Worm (Caenorhabditis elegans) whole organism, young adult: ENCODE measurements around the gene C06B3.7.

Source experiments
- B0035.1 ChIP-seq: sonication (generic microtip); optimal IDR thresholded peaks from 2 replicates; lab custom pipeline; 2016; ENCODE audit warnings: missing genetic modification characterization, mild to moderate bottlenecking, missing compliant biosample characterization, missing genotype, missing genetic modification reagents
- B0261.1 ChIP-seq: sonication (generic microtip); optimal IDR thresholded peaks from 2 replicates; lab custom pipeline; 2016; ENCODE audit warnings: mild to moderate bottlenecking, missing genetic modification characterization, moderate library complexity, missing compliant biosample characterization
- B0336.3 ChIP-seq: fragments of 200-800 bp; sonication (Bioruptor generic); IDR thresholded peaks from 2 replicates; pipeline ENCODE4 v1.3.6; 2022; ENCODE audit warnings: missing genetic modification characterization, missing compliant biosample characterization
- C06A6.2 ChIP-seq: fragments of 200-800 bp; sonication (Bioruptor generic); conservative IDR thresholded peaks from 2 replicates; pipeline ENCODE4 v1.3.6; 2022; ENCODE audit warnings: missing genetic modification characterization, missing compliant biosample characterization
- F10E7.11 ChIP-seq: sonication (generic microtip); optimal IDR thresholded peaks from 2 replicates; lab custom pipeline; 2017; ENCODE audit warnings: mild to moderate bottlenecking, missing genetic modification characterization, moderate library complexity, missing compliant biosample characterization
- F57C9.4 ChIP-seq: sonication (generic microtip); optimal IDR thresholded peaks from 2 replicates; lab custom pipeline; 2017; ENCODE audit warnings: mild to moderate bottlenecking, missing genetic modification characterization, missing compliant biosample characterization
- T07F8.4 ChIP-seq: sonication (generic microtip); optimal IDR thresholded peaks from 2 replicates; lab custom pipeline; 2016; ENCODE audit warnings: mild to moderate bottlenecking, missing genetic modification characterization, moderate library complexity, missing compliant biosample characterization
- akir-1 ChIP-seq: fragments of 200-800 bp; sonication (Bioruptor generic); optimal IDR thresholded peaks from 2 replicates; lab custom pipeline; 2018; ENCODE audit warnings: mild to moderate bottlenecking, missing genetic modification characterization, moderate library complexity, missing compliant biosample characterization
- ama-1 ChIP-seq, 3 experiments: fragments of 150-350 bp in 1 of 3; sonication (generic microtip) in 2 of 3; optimal IDR thresholded peaks; 2 replicates each; lab custom pipeline; 2014 to 2018; ENCODE audit warnings: missing biosample characterization in 2 of 3, missing genetic modification characterization in 2 of 3, missing genetic modification reagents in 2 of 3
- aptf-2 ChIP-seq: fragments of 200-800 bp; sonication (Bioruptor generic); conservative IDR thresholded peaks from 2 replicates; pipeline ENCODE4 v1.3.6; 2022; ENCODE audit warnings: missing genetic modification reagents, missing genetic modification characterization, missing compliant biosample characterization
- aptf-3 ChIP-seq: fragments of 200-800 bp; sonication (Bioruptor generic); IDR thresholded peaks from 2 replicates; pipeline ENCODE4 v1.3.6; 2022; ENCODE audit warnings: missing genetic modification characterization, missing compliant biosample characterization
- attf-5 ChIP-seq: fragments of 200-800 bp; sonication (Bioruptor generic); optimal IDR thresholded peaks from 2 replicates; lab custom pipeline; 2018; ENCODE audit warnings: mild to moderate bottlenecking, missing genetic modification characterization, missing compliant biosample characterization
- ccch-3 ChIP-seq: fragments of 200-800 bp; sonication (Bioruptor generic); optimal IDR thresholded peaks from 2 replicates; lab custom pipeline; 2018; ENCODE audit warnings: mild to moderate bottlenecking, missing genetic modification characterization, missing compliant biosample characterization
- die-1 ChIP-seq: sonication (generic microtip); optimal IDR thresholded peaks from 2 replicates; lab custom pipeline; 2016; ENCODE audit warnings: missing genotype, mild to moderate bottlenecking, missing genetic modification characterization, missing compliant biosample characterization
- egl-44 ChIP-seq: fragments of 200-800 bp; sonication (Bioruptor generic); IDR thresholded peaks from 2 replicates; pipeline ENCODE4 v1.3.6; 2022; ENCODE audit warnings: missing genetic modification reagents, missing genetic modification characterization, missing compliant biosample characterization
- fkh-3 ChIP-seq: sonication (generic microtip); optimal IDR thresholded peaks from 2 replicates; lab custom pipeline; 2016; ENCODE audit warnings: mild to moderate bottlenecking, missing genetic modification characterization, missing compliant biosample characterization
- gei-17 ChIP-seq: fragments of 200-800 bp; sonication (Bioruptor generic); optimal IDR thresholded peaks from 2 replicates; lab custom pipeline; 2018; ENCODE audit warnings: mild to moderate bottlenecking, missing genetic modification characterization, missing compliant biosample characterization
- hrde-1 ChIP-seq: sonication (generic microtip); optimal IDR thresholded peaks from 2 replicates; lab custom pipeline; 2016; ENCODE audit warnings: missing genetic modification characterization, mild to moderate bottlenecking, missing compliant biosample characterization, moderate library complexity, missing genotype, missing genetic modification reagents, borderline replicate concordance
- let-526 ChIP-seq: fragments of 200-800 bp; sonication (Bioruptor generic); IDR thresholded peaks from 2 replicates; pipeline ENCODE4 v1.3.6; 2022; ENCODE audit warnings: missing genetic modification reagents, missing genetic modification characterization, missing compliant biosample characterization
- lir-1 ChIP-seq: fragments of 200-800 bp; sonication (Bioruptor generic); conservative IDR thresholded peaks from 2 replicates; pipeline ENCODE4 v1.3.6; 2022; ENCODE audit warnings: missing genetic modification reagents, missing genetic modification characterization, missing compliant biosample characterization
- lsy-27 ChIP-seq: sonication (generic microtip); optimal IDR thresholded peaks from 2 replicates; lab custom pipeline; 2017; ENCODE audit warnings: missing genetic modification characterization, mild to moderate bottlenecking, missing compliant biosample characterization, antibody characterized with exemption, missing genotype, borderline replicate concordance; ENCODE audit not compliant: insufficient read depth
- madf-3 ChIP-seq: fragments of 200-800 bp; sonication (Bioruptor generic); IDR thresholded peaks from 2 replicates; pipeline ENCODE4 v1.3.6; 2022; ENCODE audit warnings: missing genetic modification reagents, missing genetic modification characterization, missing compliant biosample characterization
- nfyb-1 ChIP-seq: fragments of 200-800 bp; sonication (Bioruptor generic); IDR thresholded peaks from 2 replicates; pipeline ENCODE4 v1.3.6; 2022; ENCODE audit warnings: missing genetic modification reagents, missing genetic modification characterization, missing compliant biosample characterization
- nhr-120 ChIP-seq: fragments of 200-800 bp; sonication (Bioruptor generic); IDR thresholded peaks from 2 replicates; pipeline ENCODE4 v1.3.6; 2022; ENCODE audit warnings: missing genetic modification characterization, missing compliant biosample characterization
- pbrm-1 ChIP-seq: fragments of 200-800 bp; sonication (Bioruptor generic); IDR thresholded peaks from 2 replicates; pipeline ENCODE4 v1.3.6; 2022; ENCODE audit warnings: missing genetic modification reagents, missing genetic modification characterization, missing compliant biosample characterization
- pha-4 ChIP-seq: fragments of 150-350 bp; sonication (generic microtip); optimal IDR thresholded peaks from 2 replicates; lab custom pipeline; 2014; ENCODE audit warnings: missing biosample characterization, missing genetic modification reagents, missing genetic modification characterization
- rec-8 ChIP-seq, 2 experiments: sonication (generic microtip); optimal IDR thresholded peaks; 2 replicates each; lab custom pipeline; 2016; ENCODE audit warnings: mild to moderate bottlenecking in 2 of 2, missing genetic modification characterization in 2 of 2, missing genetic modification reagents in 2 of 2, missing genotype in 2 of 2, missing biosample characterization in 1 of 2, missing compliant biosample characterization in 1 of 2, moderate library complexity in 1 of 2
- sdz-38 ChIP-seq: sonication (generic microtip); optimal IDR thresholded peaks from 2 replicates; lab custom pipeline; 2016; ENCODE audit warnings: missing genotype, missing genetic modification characterization, missing compliant biosample characterization
- sea-2 ChIP-seq: fragments of 200-800 bp; sonication (Bioruptor generic); IDR thresholded peaks from 2 replicates; pipeline ENCODE4 v1.3.6; 2022; ENCODE audit warnings: missing genetic modification characterization, missing compliant biosample characterization
- somi-1 ChIP-seq: fragments of 200-800 bp; sonication (Bioruptor generic); optimal IDR thresholded peaks from 2 replicates; lab custom pipeline; 2018; ENCODE audit warnings: mild to moderate bottlenecking, missing genetic modification characterization, missing compliant biosample characterization
- tbp1 ChIP-seq: fragments of 200-800 bp; sonication (Bioruptor generic); optimal IDR thresholded peaks from 2 replicates; lab custom pipeline; 2018; ENCODE audit warnings: mild to moderate bottlenecking, missing genetic modification characterization, missing compliant biosample characterization
- ztf-25 ChIP-seq: fragments of 200-800 bp; sonication (Bioruptor generic); IDR thresholded peaks from 2 replicates; pipeline ENCODE4 v1.3.6; 2022; ENCODE audit warnings: missing genetic modification reagents, missing genetic modification characterization, missing compliant biosample characterization
- ztf-26 ChIP-seq: sonication (generic microtip); optimal IDR thresholded peaks from 2 replicates; lab custom pipeline; 2017; ENCODE audit warnings: missing genetic modification characterization, missing compliant biosample characterization
- ztf-6 ChIP-seq: fragments of 200-800 bp; sonication (Bioruptor generic); IDR thresholded peaks from 2 replicates; pipeline ENCODE4 v1.3.6; 2022; ENCODE audit warnings: missing genetic modification reagents, missing genetic modification characterization, missing compliant biosample characterization

C06B3.7 gene

ce11 chrV:13929503-13929902 is 20.0 kb downstream of the C06B3.7 start, which contains the start of gene srxa-13 (continued):
- TF ChIP-seq hrde-1 (tag; lab: Kevin White, UChicago) (no peak), madf-3 (GFP tag; lab: Robert Waterston, UW) (no peak), nhr-120 (GFP tag; lab: Robert Waterston, UW) (no peak)

ce11 chrV:13931225-13931624 is 21.7 kb downstream of the C06B3.7 start, which contains the start of gene C06B3.16:
Gene C06B3.16, plus strand, starts transcription at chrV:13931525.
- TF ChIP-seq ztf-6 (GFP tag; lab: Robert Waterston, UW) (no peak), sea-2 (GFP tag; lab: Robert Waterston, UW) (no peak), aptf-2 (GFP tag; lab: Robert Waterston, UW) (no peak), egl-44 (GFP tag; lab: Robert Waterston, UW) (no peak), nfyb-1 (GFP tag; lab: Robert Waterston, UW) (no peak), lsy-27 (no peak), madf-3 (GFP tag; lab: Robert Waterston, UW) (no peak), F10E7.11 (tag; lab: Kevin White, UChicago) (no peak), tbp1 (GFP tag; lab: Kevin White, UChicago) (no peak), B0035.1 (no peak), F57C9.4 (no peak), somi-1 (GFP tag; lab: Kevin White, UChicago) (no peak), pha-4 (tag; lab: Kevin White, UChicago) (no peak), akir-1 (GFP tag; lab: Kevin White, UChicago) (no peak), ama-1 (optimal IDR thresholded peaks at IDR 0.05; lab: Kevin White, UChicago) (no peak), ama-1 (GFP tag; optimal IDR thresholded peaks at IDR 0.05; lab: Kevin White, UChicago) (no peak)

ce11 chrV:13931952-13932351 is 22.5 kb downstream of the C06B3.7 start:
- no peak for TF ChIP-seq attf-5 (GFP tag; lab: Kevin White, UChicago)
- no peak for TF ChIP-seq lir-1 (GFP tag; lab: Robert Waterston, UW)
- no peak for TF ChIP-seq sdz-38 (tag; lab: Kevin White, UChicago)
- TF ChIP-seq pbrm-1 (GFP tag; lab: Robert Waterston, UW): no peak
- TF ChIP-seq rec-8 (tag; optimal IDR thresholded peaks at IDR 0.05; lab: Kevin White, UChicago): no peak
- no peak for TF ChIP-seq die-1

- TF ChIP-seq B0336.3 (GFP tag; lab: Robert Waterston, UW): no peak
- no peak for TF ChIP-seq T07F8.4 (tag; lab: Kevin White, UChicago)
- no peak for TF ChIP-seq B0261.1 (tag; lab: Kevin White, UChicago)
- TF ChIP-seq fkh-3 (tag; lab: Kevin White, UChicago): no peak
- no peak for TF ChIP-seq ztf-26 (tag; lab: Kevin White, UChicago)
- TF ChIP-seq sdz-38 (tag; lab: Kevin White, UChicago): no peak
- no peak for TF ChIP-seq let-526 (GFP tag; lab: Robert Waterston, UW)
- TF ChIP-seq ccch-3 (GFP tag; lab: Kevin White, UChicago): no peak
- TF ChIP-seq gei-17 (GFP tag; lab: Kevin White, UChicago): no peak
- TF ChIP-seq C06A6.2 (GFP tag; lab: Robert Waterston, UW): no peak
- TF ChIP-seq nfyb-1 (GFP tag; lab: Robert Waterston, UW): no peak
- no peak for TF ChIP-seq ztf-25
- no peak for TF ChIP-seq aptf-3 (GFP tag; lab: Robert Waterston, UW)
Measured at ce11 chrV:13934545-13934944, 25.1 kb downstream of the C06B3.7 start, which contains the start of gene R10D12.1. Gene R10D12.1, minus strand, starts transcription at chrV:13934645.
